Fruit fly (Drosophila melanogaster) whole organism, wandering third instar larva: ENCODE measurements around the gene Traf4.
A peak's percentile ranks its signal among the peaks of the same experiment; 100 is the strongest.

Experiments
- Abd-B ChIP-seq: fragments of >200 bp; optimal IDR thresholded peaks from 2 replicates; lab custom pipeline; 2017; ENCODE audit warnings: missing biosample characterization, missing genetic modification characterization
- CG32264 ChIP-seq: fragments of 200-800 bp; sonication (Bioruptor generic); optimal IDR thresholded peaks from 2 replicates; lab custom pipeline; 2016; ENCODE audit warnings: missing biosample characterization, missing genetic modification characterization
- CG9705 ChIP-seq: fragments of 200-800 bp; sonication (Bioruptor generic); optimal IDR thresholded peaks from 2 replicates; lab custom pipeline; 2018; ENCODE audit warnings: missing biosample characterization, mild to moderate bottlenecking, missing genetic modification characterization
- Dfd ChIP-seq: fragments of >200 bp; optimal IDR thresholded peaks from 2 replicates; lab custom pipeline; 2017; ENCODE audit warnings: missing biosample characterization, missing genetic modification characterization
- Dif ChIP-seq: fragments of 200-275, 200-300 bp; sonication (Bioruptor generic); optimal IDR thresholded peaks from 2 replicates; lab custom pipeline; 2018; ENCODE audit warnings: missing biosample characterization, missing genetic modification characterization; ENCODE audit not compliant: partially characterized antibody
- GATAd ChIP-seq: sonication (Bioruptor generic); optimal IDR thresholded peaks from 2 replicates; lab custom pipeline; 2016; ENCODE audit warnings: missing biosample characterization, missing genetic modification characterization
- HLH106 ChIP-seq: fragments of 200-800 bp; optimal IDR thresholded peaks from 3 replicates; lab custom pipeline; 2019; ENCODE audit warnings: missing biosample characterization, mild to moderate bottlenecking, missing genetic modification characterization, moderate library complexity
- Hr78 ChIP-seq: fragments of >200 bp; optimal IDR thresholded peaks from 2 replicates; lab custom pipeline; 2017; ENCODE audit warnings: missing biosample characterization, missing genetic modification characterization
- Hr83 ChIP-seq: fragments of 200-300 bp; sonication (Bioruptor generic); optimal IDR thresholded peaks from 2 replicates; lab custom pipeline; 2016; ENCODE audit warnings: missing biosample characterization, mild to moderate bottlenecking, missing genetic modification characterization, moderate library complexity; ENCODE audit not compliant: poor library complexity, severe bottlenecking
- Mio ChIP-seq: sonication (Bioruptor generic); optimal IDR thresholded peaks from 2 replicates; lab custom pipeline; 2016; ENCODE audit warnings: missing biosample characterization, missing genetic modification characterization
- N ChIP-seq: fragments of >200 bp; optimal IDR thresholded peaks from 2 replicates; lab custom pipeline; 2018; ENCODE audit warnings: missing biosample characterization, missing external identifiers, missing genetic modification characterization
- OdsH ChIP-seq: fragments of 200-800 bp; sonication (Bioruptor generic); optimal IDR thresholded peaks from 2 replicates; lab custom pipeline; 2016; ENCODE audit warnings: missing biosample characterization, mild to moderate bottlenecking, missing genetic modification characterization
- Rel ChIP-seq, 2 experiments: fragments of 200-800 bp; sonication (Bioruptor generic) in 1 of 2; optimal IDR thresholded peaks; 2 replicates in 1 of 2; 3 replicates in 1 of 2; lab custom pipeline; 2016 to 2019; ENCODE audit warnings: mild to moderate bottlenecking in 2 of 2, missing biosample characterization in 2 of 2, missing genetic modification characterization in 2 of 2, moderate library complexity in 1 of 2
- Sp1 ChIP-seq: fragments of 200-800 bp; sonication (Bioruptor generic); optimal IDR thresholded peaks from 3 replicates; lab custom pipeline; 2019; ENCODE audit warnings: missing biosample characterization, mild to moderate bottlenecking, missing genetic modification characterization, moderate library complexity
- Vsx2 ChIP-seq: fragments of 200-300, 225-300 bp; sonication (Bioruptor generic); optimal IDR thresholded peaks from 2 replicates; lab custom pipeline; 2018; ENCODE audit warnings: missing biosample characterization, missing genetic modification characterization; ENCODE audit not compliant: partially characterized antibody
- br ChIP-seq: fragments of 200-800 bp; sonication (Bioruptor generic); optimal IDR thresholded peaks from 2 replicates; lab custom pipeline; 2016; ENCODE audit warnings: missing biosample characterization, missing genetic modification characterization
- brk ChIP-seq: fragments of 200-800 bp; sonication (Bioruptor generic); optimal IDR thresholded peaks from 2 replicates; lab custom pipeline; 2016; ENCODE audit warnings: missing biosample characterization, mild to moderate bottlenecking, missing genetic modification characterization
- dl ChIP-seq, 2 experiments: fragments of 175-275, 200-275 bp in 1 of 2; fragments of 200-275 bp in 1 of 2; sonication (Bioruptor generic); optimal IDR thresholded peaks; lab custom pipeline; 2018; ENCODE audit warnings: mild to moderate bottlenecking in 2 of 2, missing biosample characterization in 2 of 2, missing genetic modification characterization in 2 of 2, moderate library complexity in 2 of 2; ENCODE audit not compliant: partially characterized antibody in 2 of 2, insufficient read depth in 1 of 2
- dsf ChIP-seq: sonication (Bioruptor generic); optimal IDR thresholded peaks from 2 replicates; lab custom pipeline; 2016; ENCODE audit warnings: missing biosample characterization, missing genetic modification characterization, borderline replicate concordance
- ey ChIP-seq: fragments of 200-800 bp; sonication (Bioruptor generic); optimal IDR thresholded peaks from 2 replicates; lab custom pipeline; 2016; ENCODE audit warnings: missing biosample characterization, missing genetic modification characterization
- foxo ChIP-seq, 2 experiments: fragments of 200-800 bp; sonication (Bioruptor generic); optimal IDR thresholded peaks; 2 replicates in 1 of 2; 3 replicates in 1 of 2; lab custom pipeline; 2016 to 2017; ENCODE audit warnings: missing biosample characterization in 2 of 2, missing genetic modification characterization in 2 of 2
- fru ChIP-seq: fragments of 200-800 bp; sonication (Bioruptor generic); optimal IDR thresholded peaks from 3 replicates; lab custom pipeline; 2016; ENCODE audit warnings: missing biosample characterization, mild to moderate bottlenecking, missing genetic modification characterization
- h ChIP-seq: fragments of 200-800 bp; sonication (Bioruptor generic); optimal IDR thresholded peaks from 3 replicates; lab custom pipeline; 2016; ENCODE audit warnings: missing biosample characterization, mild to moderate bottlenecking, missing genetic modification characterization
- jim ChIP-seq: fragments of 175-275, 200-325 bp; sonication (Bioruptor generic); optimal IDR thresholded peaks from 2 replicates; lab custom pipeline; 2016; ENCODE audit warnings: missing biosample characterization, mild to moderate bottlenecking, missing genetic modification characterization
- lola ChIP-seq: fragments of >200 bp; optimal IDR thresholded peaks from 2 replicates; lab custom pipeline; 2017; ENCODE audit warnings: missing biosample characterization, missing genetic modification characterization
- rgr ChIP-seq: fragments of 200-800 bp; sonication (Bioruptor generic); optimal IDR thresholded peaks from 3 replicates; lab custom pipeline; 2016; ENCODE audit warnings: missing biosample characterization, mild to moderate bottlenecking, missing genetic modification characterization
- sv ChIP-seq: fragments of 200-800 bp; sonication (Bioruptor generic); optimal IDR thresholded peaks from 3 replicates; lab custom pipeline; 2016; ENCODE audit warnings: missing biosample characterization, missing genetic modification characterization
- tai ChIP-seq: sonication (Bioruptor generic); optimal IDR thresholded peaks from 2 replicates; lab custom pipeline; 2016; ENCODE audit warnings: missing biosample characterization, missing genetic modification characterization
- usp ChIP-seq: fragments of >200 bp; optimal IDR thresholded peaks from 2 replicates; lab custom pipeline; 2017; ENCODE audit warnings: missing biosample characterization, missing genetic modification characterization
- woc ChIP-seq: sonication (Bioruptor generic); optimal IDR thresholded peaks from 2 replicates; lab custom pipeline; 2016; ENCODE audit warnings: missing biosample characterization, mild to moderate bottlenecking, missing genetic modification characterization

Gene Traf4

dm6 chr2L:4403013-4403604 is 41.4 kb downstream of the Traf4 start, which contains the start of gene Dim1:
TSS of gene Dim1 (plus strand) at chr2L:4403251.
- no peak for TF ChIP-seq Rel (GFP tag; optimal IDR thresholded peaks at IDR 0.05; lab: Kevin White, UChicago)
- TF ChIP-seq Rel (tag; optimal IDR thresholded peaks at IDR 0.05; lab: Kevin White, UChicago), result peak; percentile 84
- peak; percentile 35 for TF ChIP-seq Hr83 (GFP tag; lab: Kevin White, UChicago)
- peak; percentile 35 for TF ChIP-seq CG9705 (GFP tag; lab: Kevin White, UChicago)
- no peak for TF ChIP-seq rgr (GFP tag; lab: Kevin White, UChicago)
- TF ChIP-seq fru (GFP tag; lab: Kevin White, UChicago), result no peak

dm6 chr2L:4410855-4411254 is 49.1 kb downstream of the Traf4 start, which contains the start of gene CG43055:
TSS of gene CG43055 (plus strand) at chr2L:4411155.
- TF ChIP-seq CG9705 (GFP tag; lab: Kevin White, UChicago), result no peak
- TF ChIP-seq ey, result no peak
- no peak for TF ChIP-seq tai
- TF ChIP-seq lola (GFP tag; lab: Kevin White, UChicago), result no peak
- no peak for TF ChIP-seq Sp1 (GFP tag; lab: Kevin White, UChicago)
- no peak for TF ChIP-seq woc (GFP tag; lab: Kevin White, UChicago)
- TF ChIP-seq jim, result no peak
- TF ChIP-seq Vsx2 (GFP tag; lab: Kevin White, UChicago), result no peak
- no peak for TF ChIP-seq Rel (GFP tag; optimal IDR thresholded peaks at IDR 0.05; lab: Kevin White, UChicago)
- no peak for TF ChIP-seq Rel (tag; optimal IDR thresholded peaks at IDR 0.05; lab: Kevin White, UChicago)
- TF ChIP-seq sv (GFP tag; lab: Kevin White, UChicago), result no peak
- TF ChIP-seq Abd-B, result no peak
- TF ChIP-seq h (GFP tag; lab: Kevin White, UChicago), result no peak
- TF ChIP-seq Dfd (GFP tag; lab: Kevin White, UChicago), result no peak
- TF ChIP-seq foxo (GFP tag; optimal IDR thresholded peaks at IDR 0.05; lab: Kevin White, UChicago), result no peak
- no peak for TF ChIP-seq Hr78 (GFP tag; lab: Kevin White, UChicago)
- no peak for TF ChIP-seq usp (GFP tag; lab: Kevin White, UChicago)
- TF ChIP-seq Dif, result no peak
- TF ChIP-seq br (GFP tag; lab: Kevin White, UChicago), result no peak
- no peak for TF ChIP-seq brk
- TF ChIP-seq dl (GFP tag; optimal IDR thresholded peaks at IDR 0.05; lab: Kevin White, UChicago; ENCODE audit: insufficient read depth in 1 of 2, partially characterized antibody in 2 of 2), result no peak

dm6 chr2L:4414059-4414458 is 52.3 kb downstream of the Traf4 start:
- TF ChIP-seq dsf (GFP tag; lab: Kevin White, UChicago) (no peak), jim (no peak), HLH106 (tag; lab: Kevin White, UChicago) (no peak), brk (no peak), Mio (GFP tag; lab: Kevin White, UChicago) (no peak), ey (no peak), N (no peak), lola (GFP tag; lab: Kevin White, UChicago) (no peak), sv (GFP tag; lab: Kevin White, UChicago) (no peak), usp (GFP tag; lab: Kevin White, UChicago) (no peak), Vsx2 (GFP tag; lab: Kevin White, UChicago) (no peak), tai (no peak), GATAd (GFP tag; lab: Kevin White, UChicago) (no peak), CG32264 (GFP tag; lab: Kevin White, UChicago) (no peak)

dm6 chr2L:4416089-4416488 is 54.4 kb downstream of the Traf4 start:
- TF ChIP-seq fru (GFP tag; lab: Kevin White, UChicago), result peak; percentile 1
- TF ChIP-seq Rel (GFP tag; optimal IDR thresholded peaks at IDR 0.05; lab: Kevin White, UChicago), result no peak
- no peak for TF ChIP-seq Rel (tag; optimal IDR thresholded peaks at IDR 0.05; lab: Kevin White, UChicago)
- TF ChIP-seq foxo (GFP tag; optimal IDR thresholded peaks at IDR 0.05; lab: Kevin White, UChicago), result peak in 1 of 2 experiments; percentile 1
- peak; percentile 13 for TF ChIP-seq ey

- TF ChIP-seq h (GFP tag; lab: Kevin White, UChicago) (peak; percentile 18), CG9705 (GFP tag; lab: Kevin White, UChicago) (no peak), fru (GFP tag; lab: Kevin White, UChicago) (peak; percentile 30), Sp1 (GFP tag; lab: Kevin White, UChicago) (peak; percentile 47), HLH106 (tag; lab: Kevin White, UChicago) (peak; percentile 50), jim (no peak), OdsH (GFP tag; lab: Kevin White, UChicago) (peak; percentile 8), foxo (GFP tag; optimal IDR thresholded peaks at IDR 0.05; lab: Kevin White, UChicago) (peak in 1 of 2 experiments; percentile 32), ey (peak; percentile 21)
These were observed 55.2 kb downstream of the Traf4 start for dm6 chr2L:4416903-4417302.
